Worm (Caenorhabditis elegans) whole organism, early embryonic: ENCODE data around the gene pifk-1.

Experiments
- B0310.2 ChIP-seq: sonication (generic microtip); optimal IDR thresholded peaks from 2 replicates; lab custom pipeline; 2016; ENCODE audit warnings: mild to moderate bottlenecking, missing genetic modification characterization, missing compliant biosample characterization
- F13C5.2 ChIP-seq: sonication (generic microtip); optimal IDR thresholded peaks from 2 replicates; lab custom pipeline; 2017; ENCODE audit warnings: mild to moderate bottlenecking, missing genetic modification characterization, inconsistent platforms, missing compliant biosample characterization
- aly-1 ChIP-seq: sonication (generic microtip); optimal IDR thresholded peaks from 2 replicates; lab custom pipeline; 2016; ENCODE audit warnings: missing genetic modification characterization, missing compliant biosample characterization
- ama-1 ChIP-seq: fragments of 150-350 bp; optimal IDR thresholded peaks from 2 replicates; lab custom pipeline; 2014
- ceh-13 ChIP-seq: fragments of 200-800 bp; sonication (Bioruptor generic); optimal IDR thresholded peaks from 2 replicates; lab custom pipeline; 2018; ENCODE audit warnings: mild to moderate bottlenecking, missing genetic modification characterization, missing compliant biosample characterization
- ceh-36 ChIP-seq: sonication (generic microtip); optimal IDR thresholded peaks from 2 replicates; lab custom pipeline; 2016; ENCODE audit warnings: missing genetic modification characterization, inconsistent platforms, missing compliant biosample characterization
- ets-7 ChIP-seq: sonication (generic microtip); optimal IDR thresholded peaks from 2 replicates; lab custom pipeline; 2016; ENCODE audit warnings: missing genotype, missing genetic modification characterization, missing compliant biosample characterization
- flt-1 ChIP-seq: fragments of 200-800 bp; sonication (Bioruptor generic); IDR thresholded peaks from 2 replicates; pipeline ENCODE4 v1.3.6; 2022; ENCODE audit warnings: missing genetic modification characterization, missing compliant biosample characterization
- hmbx-1 ChIP-seq: sonication (generic microtip); optimal IDR thresholded peaks from 2 replicates; lab custom pipeline; 2016; ENCODE audit warnings: mild to moderate bottlenecking, missing genetic modification characterization, missing compliant biosample characterization
- hmg-4 ChIP-seq: fragments of 200-800 bp; sonication (Bioruptor generic); optimal IDR thresholded peaks from 2 replicates; lab custom pipeline; 2018; ENCODE audit warnings: mild to moderate bottlenecking, missing genetic modification characterization, missing compliant biosample characterization
- hnd-1 ChIP-seq: sonication (generic microtip); optimal IDR thresholded peaks from 2 replicates; lab custom pipeline; 2016; ENCODE audit warnings: missing genetic modification characterization, missing compliant biosample characterization
- pes-1 ChIP-seq: fragments of 200-800 bp; sonication (Bioruptor generic); IDR thresholded peaks from 2 replicates; pipeline ENCODE4 v1.3.6; 2022; ENCODE audit warnings: missing genetic modification reagents, missing genetic modification characterization, missing compliant biosample characterization
- scrt-1 ChIP-seq: fragments of 200-800 bp; sonication (Bioruptor generic); IDR thresholded peaks from 2 replicates; pipeline ENCODE4 v1.3.6; 2022; ENCODE audit warnings: missing genetic modification characterization, missing compliant biosample characterization
- sea-1 ChIP-seq: fragments of 200-800 bp; sonication (Bioruptor generic); conservative IDR thresholded peaks from 2 replicates; pipeline ENCODE4 v1.3.6; 2022; ENCODE audit warnings: missing genetic modification characterization, missing compliant biosample characterization
- tbx-11 ChIP-seq: fragments of 200-800 bp; sonication (Bioruptor generic); IDR thresholded peaks from 2 replicates; pipeline ENCODE4 v1.3.6; 2022; ENCODE audit warnings: missing genetic modification characterization, missing compliant biosample characterization
- tbx-37 ChIP-seq: fragments of 200-800 bp; sonication (Bioruptor generic); conservative IDR thresholded peaks from 2 replicates; pipeline ENCODE4 v1.3.6; 2022; ENCODE audit warnings: missing genetic modification reagents, missing genetic modification characterization, missing compliant biosample characterization
- tra-4 ChIP-seq: sonication (generic microtip); optimal IDR thresholded peaks from 2 replicates; lab custom pipeline; 2017; ENCODE audit warnings: missing genetic modification characterization, missing compliant biosample characterization

Gene pifk-1

DNA sequence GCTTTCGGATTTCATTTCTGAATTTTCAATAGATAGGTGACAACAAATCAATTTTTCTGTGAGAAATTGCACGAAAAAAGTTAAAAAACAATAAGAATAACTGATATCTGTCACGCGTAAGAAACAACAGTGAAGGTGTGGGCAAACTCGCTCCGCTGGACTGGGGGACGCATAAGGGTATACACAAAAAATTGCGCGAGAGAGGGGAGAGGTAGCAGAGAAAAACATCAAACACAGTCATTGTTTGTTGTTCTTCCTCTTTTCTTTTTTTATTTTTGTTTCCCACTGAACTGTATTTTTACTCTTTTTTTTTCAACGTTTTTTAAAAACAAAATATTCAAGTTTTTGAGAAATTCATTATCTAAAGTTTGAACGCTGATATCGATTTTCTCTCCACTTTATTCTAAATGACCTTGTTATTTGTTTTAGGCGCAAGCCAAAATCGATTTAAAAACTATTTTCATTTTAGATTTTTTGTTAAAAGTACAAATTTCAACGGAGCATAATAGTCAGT, at the start of gene pifk-1, which contains the start of gene tbc-11:
pifk-1 (minus strand) TSS at position 17 of the 514 bp plus-strand sequence.
tbc-11 (plus strand) TSS at position 464 of the 514 bp plus-strand sequence.
- no peak for TF ChIP-seq ets-7 (tag; lab: Kevin White, UChicago)
- no peak for TF ChIP-seq scrt-1
- TF ChIP-seq ceh-13 (GFP tag; lab: Kevin White, UChicago), result no peak
- TF ChIP-seq pes-1 (GFP tag; lab: Robert Waterston, UW), result no peak
- TF ChIP-seq ceh-36, result no peak
- TF ChIP-seq F13C5.2 (tag; lab: Kevin White, UChicago), result no peak
- no peak for TF ChIP-seq tbx-11 (GFP tag; lab: Robert Waterston, UW)
- TF ChIP-seq hnd-1 (tag; lab: Kevin White, UChicago), result no peak
- TF ChIP-seq hmbx-1 (tag; lab: Kevin White, UChicago), result no peak
- no peak for TF ChIP-seq ama-1
- no peak for TF ChIP-seq flt-1 (GFP tag; lab: Robert Waterston, UW)
- no peak for TF ChIP-seq hmg-4 (GFP tag; lab: Kevin White, UChicago)
- TF ChIP-seq aly-1 (tag; lab: Kevin White, UChicago), result no peak
- TF ChIP-seq tbx-37, result no peak
- no peak for TF ChIP-seq tra-4
- TF ChIP-seq sea-1 (GFP tag; lab: Robert Waterston, UW), result no peak
- TF ChIP-seq B0310.2, result no peak

DNA sequence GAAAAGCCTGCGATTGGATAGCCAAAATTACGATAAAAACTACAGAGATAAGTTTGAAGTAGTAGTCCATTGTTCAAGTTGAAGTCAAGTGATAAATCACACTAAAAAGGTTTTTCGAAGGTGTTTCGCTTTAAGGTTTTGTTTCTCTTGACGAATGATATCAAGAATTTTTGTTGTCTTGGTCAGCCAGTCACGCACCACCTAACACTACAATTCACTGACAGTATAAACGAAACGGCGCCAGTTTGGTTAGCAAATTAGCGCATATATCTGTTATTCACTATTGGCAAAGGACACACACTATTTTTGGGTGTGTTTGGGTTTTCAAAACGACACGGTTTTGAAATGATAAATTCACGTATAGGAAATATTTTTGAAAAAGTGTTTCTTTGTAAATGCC, 45.8 kb upstream of the pifk-1 start, which contains the start of gene C44C1.6:
C44C1.6 (minus strand) TSS at position 199 of the 400 bp plus-strand sequence.
- TF ChIP-seq hnd-1 (tag; lab: Kevin White, UChicago), result no peak
- TF ChIP-seq tbx-37, result no peak
- TF ChIP-seq ama-1, result no peak
- TF ChIP-seq hmg-4 (GFP tag; lab: Kevin White, UChicago), result no peak
- no peak for TF ChIP-seq pes-1 (GFP tag; lab: Robert Waterston, UW)
- no peak for TF ChIP-seq F13C5.2 (tag; lab: Kevin White, UChicago)
- TF ChIP-seq ceh-13 (GFP tag; lab: Kevin White, UChicago), result no peak
- TF ChIP-seq ceh-36, result no peak
- TF ChIP-seq B0310.2, result no peak
- TF ChIP-seq hmbx-1 (tag; lab: Kevin White, UChicago), result no peak
- TF ChIP-seq aly-1 (tag; lab: Kevin White, UChicago), result no peak
- no peak for TF ChIP-seq ets-7 (tag; lab: Kevin White, UChicago)

DNA sequence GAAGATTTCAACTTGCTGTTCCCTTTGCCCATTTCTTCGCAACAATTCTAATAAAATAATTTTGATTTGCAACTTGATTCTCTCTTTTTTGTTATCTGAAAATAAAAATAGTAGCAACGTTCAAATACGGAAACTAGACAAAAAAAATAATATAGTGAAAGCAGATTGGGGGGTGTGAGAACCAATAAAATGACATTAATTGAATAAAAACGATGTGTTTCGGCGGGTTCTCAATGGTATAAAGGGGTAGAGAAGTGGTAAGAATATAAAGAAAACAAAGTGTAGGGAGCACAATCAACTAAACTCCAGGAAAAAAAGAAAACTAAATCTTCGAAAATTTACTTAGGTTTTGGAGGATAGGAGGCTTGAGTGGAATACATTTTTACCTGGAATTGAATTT, 38.9 kb upstream of the pifk-1 start, which contains the start of gene ncs-1:
ncs-1 (minus strand) TSS at position 101 of the 400 bp plus-strand sequence.
- no peak for TF ChIP-seq aly-1 (tag; lab: Kevin White, UChicago)
- TF ChIP-seq F13C5.2 (tag; lab: Kevin White, UChicago), result no peak
- TF ChIP-seq tbx-37, result no peak
- no peak for TF ChIP-seq ceh-36
- no peak for TF ChIP-seq hmbx-1 (tag; lab: Kevin White, UChicago)
- TF ChIP-seq B0310.2, result no peak
- TF ChIP-seq ceh-13 (GFP tag; lab: Kevin White, UChicago), result no peak
- TF ChIP-seq pes-1 (GFP tag; lab: Robert Waterston, UW), result no peak

DNA sequence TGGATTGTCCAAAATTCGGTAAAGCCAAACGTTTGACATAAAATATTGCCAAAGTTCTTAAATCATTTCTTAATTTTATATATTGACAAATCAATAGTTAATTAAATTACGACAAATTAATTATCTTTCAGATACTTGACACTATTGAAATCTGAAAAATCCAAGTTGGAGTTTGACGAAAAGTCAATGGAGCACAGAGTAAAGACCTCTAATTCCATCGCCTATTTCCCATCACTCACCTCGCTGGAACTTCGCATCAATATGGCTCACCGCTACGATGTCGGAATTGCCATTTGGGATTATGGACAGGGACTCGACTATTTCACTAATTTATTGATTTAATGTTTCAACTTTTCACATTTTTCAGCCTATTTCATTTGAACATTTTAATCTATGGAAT, 35.8 kb upstream of the pifk-1 start:
- TF ChIP-seq tbx-37 (no peak), F13C5.2 (tag; lab: Kevin White, UChicago) (no peak), hnd-1 (tag; lab: Kevin White, UChicago) (no peak), ama-1 (no peak), pes-1 (GFP tag; lab: Robert Waterston, UW) (no peak), flt-1 (GFP tag; lab: Robert Waterston, UW) (no peak), tbx-11 (GFP tag; lab: Robert Waterston, UW) (no peak)

DNA sequence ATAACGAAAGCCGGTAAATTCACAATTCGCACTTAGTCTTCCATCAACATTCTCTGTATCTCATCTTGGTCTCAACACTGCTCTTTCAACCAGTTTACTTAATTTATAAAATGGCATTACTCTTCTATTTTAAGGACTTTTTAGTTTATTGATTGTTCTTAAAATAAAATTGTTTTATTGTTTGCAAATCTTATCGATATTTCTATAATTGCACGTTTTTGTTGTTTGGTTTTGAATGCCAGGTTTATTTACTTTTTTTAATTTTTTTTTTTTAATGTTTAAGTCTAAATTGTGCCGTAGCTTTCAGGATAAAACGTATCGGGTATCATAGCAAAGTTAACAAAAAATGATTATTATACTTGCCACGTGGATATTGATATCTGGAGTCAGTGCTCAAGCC, 33.3 kb upstream of the pifk-1 start, which contains the start of gene chil-10:
chil-10 (plus strand) TSS at position 301 of the 400 bp plus-strand sequence.
- TF ChIP-seq aly-1 (tag; lab: Kevin White, UChicago) (no peak), scrt-1 (no peak), tbx-37 (no peak), pes-1 (GFP tag; lab: Robert Waterston, UW) (no peak), hnd-1 (tag; lab: Kevin White, UChicago) (no peak), hmbx-1 (tag; lab: Kevin White, UChicago) (no peak), B0310.2 (no peak)

DNA sequence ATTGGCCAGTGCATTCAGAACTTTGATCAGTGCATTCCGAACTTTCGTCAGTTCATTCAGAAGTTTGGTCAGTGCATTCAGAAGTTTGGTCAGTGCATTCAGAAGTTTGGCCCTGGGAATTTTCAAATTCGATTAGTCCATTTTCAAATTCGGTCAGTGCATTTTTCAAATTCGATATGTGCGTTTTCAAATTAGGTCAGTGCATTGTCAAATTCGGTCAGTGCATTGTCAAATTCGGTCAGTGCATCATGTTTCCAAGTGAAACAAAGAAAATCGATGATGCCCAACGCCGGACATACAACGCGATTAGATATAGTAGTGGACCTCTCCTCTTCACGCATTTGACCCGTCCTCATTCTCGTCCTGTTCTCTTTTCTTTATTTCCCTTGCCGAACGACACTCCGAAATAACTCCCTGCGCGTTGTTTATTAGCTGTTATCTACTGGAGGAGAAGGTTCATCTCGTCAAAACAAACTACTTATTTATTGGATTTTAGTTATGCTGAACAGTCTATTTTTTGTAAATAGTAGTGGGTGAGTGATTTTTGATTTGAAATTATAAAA, 30.3 kb upstream of the pifk-1 start, which contains the start of gene apm-3:
apm-3 (plus strand) TSS at position 477 of the 563 bp plus-strand sequence.
- TF ChIP-seq hmg-4 (GFP tag; lab: Kevin White, UChicago) (peak; percentile 38), hnd-1 (tag; lab: Kevin White, UChicago) (no peak)

DNA sequence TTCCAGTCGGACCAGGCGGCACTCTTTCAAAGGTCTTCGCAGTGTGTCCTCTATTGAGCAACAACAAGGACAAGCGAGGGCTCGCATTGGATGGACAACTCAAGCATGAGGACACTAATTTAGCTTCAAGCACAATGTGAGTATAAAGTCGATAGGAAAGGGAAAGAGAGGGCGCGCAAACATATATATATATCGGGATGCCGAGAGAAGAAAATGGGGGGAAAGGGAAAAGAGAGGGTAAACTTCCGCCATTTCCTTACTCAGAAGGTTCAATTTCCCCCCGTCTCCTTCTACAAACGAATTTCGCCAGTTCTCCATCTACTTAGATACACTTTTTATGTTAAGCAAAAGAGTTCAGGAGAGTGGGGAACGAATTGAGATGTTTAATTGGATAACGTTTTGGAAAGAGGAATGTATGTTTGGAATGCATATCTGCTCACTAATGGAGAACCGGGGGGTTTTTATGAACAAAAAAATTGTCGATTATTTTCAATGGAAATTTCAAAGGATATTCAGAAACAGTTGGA, 28.3 kb upstream of the pifk-1 start:
- TF ChIP-seq tbx-37 (no peak), F13C5.2 (tag; lab: Kevin White, UChicago) (peak; percentile 31), hmbx-1 (tag; lab: Kevin White, UChicago) (no peak)

DNA sequence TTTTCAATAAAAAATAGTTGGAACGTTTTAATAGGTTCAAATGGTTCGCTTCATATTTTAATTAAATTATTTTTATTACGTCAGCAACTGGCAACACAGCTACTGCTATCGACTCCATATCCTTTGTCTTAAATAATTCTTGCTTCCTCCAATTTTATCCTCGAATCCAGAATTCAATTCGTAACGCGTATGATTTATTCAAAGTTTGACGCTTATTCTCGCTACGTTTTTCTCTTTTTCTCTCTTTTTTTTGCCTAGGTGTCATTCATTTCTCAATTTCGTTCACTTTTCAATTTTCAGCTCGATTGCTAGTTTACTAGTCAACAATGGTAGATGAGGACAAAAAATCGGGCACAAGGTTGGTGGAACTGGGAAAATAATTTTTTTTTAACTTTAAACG, 26.2 kb upstream of the pifk-1 start, which contains the start of gene arr-1:
arr-1 (plus strand) TSS at position 301 of the 400 bp plus-strand sequence.
- TF ChIP-seq scrt-1 (no peak), sea-1 (GFP tag; lab: Robert Waterston, UW) (no peak), tra-4 (no peak), hmg-4 (GFP tag; lab: Kevin White, UChicago) (no peak), pes-1 (GFP tag; lab: Robert Waterston, UW) (no peak), ama-1 (no peak), hnd-1 (tag; lab: Kevin White, UChicago) (no peak), ceh-36 (no peak), ceh-13 (GFP tag; lab: Kevin White, UChicago) (no peak), B0310.2 (no peak), tbx-11 (GFP tag; lab: Robert Waterston, UW) (no peak), tbx-37 (no peak), F13C5.2 (tag; lab: Kevin White, UChicago) (no peak), ets-7 (tag; lab: Kevin White, UChicago) (no peak)
